Worm (Caenorhabditis elegans) whole organism, L1 larva: ENCODE results near the gene tex-2.

ENCODE experiments used
- C04F5.9 ChIP-seq: sonication (generic microtip); optimal IDR thresholded peaks from 2 replicates; lab custom pipeline; 2016; ENCODE audit warnings: missing genetic modification characterization, missing compliant biosample characterization
- aha-1 ChIP-seq: fragments of 150-350 bp; optimal IDR thresholded peaks from 2 replicates; lab custom pipeline; 2014; ENCODE audit warnings: missing biosample characterization, missing genetic modification characterization
- aly-2 ChIP-seq: fragments of 150-350 bp; optimal IDR thresholded peaks from 2 replicates; lab custom pipeline; 2014; ENCODE audit warnings: missing biosample characterization, missing genetic modification characterization
- blmp-1 ChIP-seq: fragments of 150-350 bp; optimal IDR thresholded peaks from 2 replicates; lab custom pipeline; 2014; ENCODE audit warnings: missing biosample characterization, missing genetic modification characterization
- ceh-8 ChIP-seq: fragments of 200-800 bp; sonication (Bioruptor generic); optimal IDR thresholded peaks from 2 replicates; lab custom pipeline; 2018; ENCODE audit warnings: mild to moderate bottlenecking, missing genetic modification characterization, moderate library complexity, missing compliant biosample characterization
- ceh-82 ChIP-seq, 3 experiments: fragments of 150-350 bp in 1 of 3; sonication (generic microtip) in 2 of 3; optimal IDR thresholded peaks; 2 replicates each; lab custom pipeline; 2014 to 2017; ENCODE audit warnings: missing biosample characterization in 3 of 3, missing genetic modification characterization in 3 of 3
- ceh-88 ChIP-seq: fragments of 200-800 bp; sonication (Bioruptor generic); IDR thresholded peaks from 2 replicates; pipeline ENCODE4 v1.3.6; 2022; ENCODE audit warnings: missing genetic modification characterization, missing compliant biosample characterization
- ces-1 ChIP-seq: fragments of 150-350 bp; optimal IDR thresholded peaks from 2 replicates; lab custom pipeline; 2014; ENCODE audit warnings: missing biosample characterization, missing genetic modification reagents, missing genetic modification characterization
- dpl-1 ChIP-seq, 3 experiments: fragments of 150-350 bp in 2 of 3; sonication (generic microtip) in 1 of 3; optimal IDR thresholded peaks; 2 replicates each; lab custom pipeline; 2014 to 2017; ENCODE audit warnings: missing biosample characterization in 3 of 3, missing genetic modification characterization in 3 of 3, missing genetic modification reagents in 3 of 3
- efl-1 ChIP-seq, 4 experiments: fragments of 150-350 bp; optimal IDR thresholded peaks in 3 of 4; peaks in 1 of 4; 1 replicate in 1 of 4; 2 replicates in 3 of 4; lab custom pipeline; 2014; ENCODE audit warnings: missing biosample characterization in 2 of 4, missing genetic modification characterization in 2 of 4, missing genetic modification reagents in 2 of 4
- egl-13 ChIP-seq: sonication (generic microtip); optimal IDR thresholded peaks from 2 replicates; lab custom pipeline; 2016; ENCODE audit warnings: missing genotype, missing genetic modification reagents, missing genetic modification characterization, missing compliant biosample characterization
- egl-27 ChIP-seq, 2 experiments: fragments of 150-350 bp in 1 of 2; sonication (generic microtip); optimal IDR thresholded peaks; 3 replicates each; lab custom pipeline; 2017 to 2018; ENCODE audit warnings: missing biosample characterization in 2 of 2, missing genetic modification characterization in 2 of 2, missing genetic modification reagents in 2 of 2
- fkh-10 ChIP-seq: sonication (generic microtip); optimal IDR thresholded peaks from 2 replicates; lab custom pipeline; 2017; ENCODE audit warnings: missing biosample characterization, missing genetic modification reagents, missing genetic modification characterization
- fkh-4 ChIP-seq: sonication (generic microtip); optimal IDR thresholded peaks from 2 replicates; lab custom pipeline; 2016; ENCODE audit warnings: missing compliant biosample characterization, missing genetic modification characterization, borderline replicate concordance
- fos-1 ChIP-seq: fragments of 150-350 bp; optimal IDR thresholded peaks from 2 replicates; lab custom pipeline; 2014; ENCODE audit warnings: missing biosample characterization, missing genetic modification characterization
- hlh-4 ChIP-seq: sonication (generic microtip); optimal IDR thresholded peaks from 2 replicates; lab custom pipeline; 2016; ENCODE audit warnings: mild to moderate bottlenecking, missing genetic modification characterization, missing compliant biosample characterization
- hpl-2 ChIP-seq: fragments of 150-350 bp; optimal IDR thresholded peaks from 2 replicates; lab custom pipeline; 2014; ENCODE audit warnings: missing biosample characterization, missing genetic modification reagents, missing genetic modification characterization
- irx-1 ChIP-seq: sonication (generic microtip); optimal IDR thresholded peaks from 2 replicates; lab custom pipeline; 2016; ENCODE audit warnings: missing genetic modification characterization, missing compliant biosample characterization
- jun-1 ChIP-seq: fragments of 150-350 bp; optimal IDR thresholded peaks from 2 replicates; lab custom pipeline; 2014; ENCODE audit warnings: missing biosample characterization, missing genetic modification reagents, missing genetic modification characterization
- lin-14 ChIP-seq: fragments of 200-800 bp; sonication (Bioruptor generic); optimal IDR thresholded peaks from 2 replicates; lab custom pipeline; 2018; ENCODE audit warnings: mild to moderate bottlenecking, missing genetic modification characterization, moderate library complexity, missing compliant biosample characterization
- lin-35 ChIP-seq, 2 experiments: fragments of 150-350 bp; optimal IDR thresholded peaks; 2 replicates each; lab custom pipeline; 2014; ENCODE audit warnings: missing biosample characterization in 2 of 2, missing genetic modification characterization in 2 of 2, missing genetic modification reagents in 2 of 2
- lir-3 ChIP-seq: sonication (generic microtip); optimal IDR thresholded peaks from 2 replicates; lab custom pipeline; 2016; ENCODE audit warnings: mild to moderate bottlenecking, missing genetic modification characterization, moderate library complexity, missing compliant biosample characterization; ENCODE audit not compliant: poor library complexity
- mdl-1 ChIP-seq, 2 experiments: fragments of 150-350 bp; optimal IDR thresholded peaks; 2 replicates each; lab custom pipeline; 2014 to 2017; ENCODE audit warnings: missing biosample characterization in 2 of 2, missing genetic modification characterization in 2 of 2, inconsistent platforms in 1 of 2
- mep-1 ChIP-seq: fragments of 150-350 bp; optimal IDR thresholded peaks from 2 replicates; lab custom pipeline; 2014; ENCODE audit warnings: missing biosample characterization, missing genetic modification characterization
- nhr-11 ChIP-seq: fragments of 150-350 bp; optimal IDR thresholded peaks from 2 replicates; lab custom pipeline; 2014; ENCODE audit warnings: missing biosample characterization, missing genetic modification characterization
- nhr-12 ChIP-seq: sonication (generic microtip); optimal IDR thresholded peaks from 2 replicates; lab custom pipeline; 2017; ENCODE audit warnings: missing biosample characterization, missing genetic modification characterization
- nhr-19 ChIP-seq: fragments of 200-800 bp; sonication (Bioruptor generic); conservative IDR thresholded peaks from 2 replicates; pipeline ENCODE4 v1.3.6; 2022; ENCODE audit warnings: missing genetic modification characterization, missing compliant biosample characterization
- nhr-237 ChIP-seq: fragments of 150-350 bp; optimal IDR thresholded peaks from 2 replicates; lab custom pipeline; 2014; ENCODE audit warnings: missing biosample characterization, missing genetic modification characterization
- nhr-28 ChIP-seq: fragments of 150-350 bp; optimal IDR thresholded peaks from 2 replicates; lab custom pipeline; 2014; ENCODE audit warnings: missing biosample characterization, missing genetic modification characterization
- nhr-47 ChIP-seq: sonication (generic microtip); optimal IDR thresholded peaks from 2 replicates; lab custom pipeline; 2016; ENCODE audit warnings: mild to moderate bottlenecking, missing genetic modification characterization, moderate library complexity, missing compliant biosample characterization
- nhr-71 ChIP-seq: sonication (generic microtip); optimal IDR thresholded peaks from 2 replicates; lab custom pipeline; 2016; ENCODE audit warnings: mild to moderate bottlenecking, missing genetic modification characterization, moderate library complexity, missing compliant biosample characterization
- nhr-76 ChIP-seq: sonication (generic microtip); optimal IDR thresholded peaks from 2 replicates; lab custom pipeline; 2017; ENCODE audit warnings: missing biosample characterization, missing genetic modification characterization
- nhr-84 ChIP-seq: sonication (generic microtip); optimal IDR thresholded peaks from 2 replicates; lab custom pipeline; 2017; ENCODE audit warnings: missing biosample characterization, missing genetic modification characterization
- nhr-85 ChIP-seq: sonication (generic microtip); peaks from one replicate; lab custom pipeline; 2016; ENCODE audit warnings: missing genetic modification characterization, inconsistent platforms, missing compliant biosample characterization
- pag-3 ChIP-seq: sonication (generic microtip); optimal IDR thresholded peaks from 2 replicates; lab custom pipeline; 2017; ENCODE audit warnings: missing genetic modification characterization, mild to moderate bottlenecking, missing compliant biosample characterization, antibody characterized with exemption, borderline replicate concordance; ENCODE audit not compliant: insufficient read depth
- pax-3 ChIP-seq: fragments of 200-800 bp; sonication (Bioruptor generic); optimal IDR thresholded peaks from 2 replicates; lab custom pipeline; 2018; ENCODE audit warnings: mild to moderate bottlenecking, missing genetic modification characterization, moderate library complexity, missing compliant biosample characterization
- rnt-1 ChIP-seq: sonication (generic microtip); optimal IDR thresholded peaks from 2 replicates; lab custom pipeline; 2016; ENCODE audit warnings: mild to moderate bottlenecking, missing genetic modification characterization, moderate library complexity, missing compliant biosample characterization
- skn-1 ChIP-seq: fragments of 150-350 bp; optimal IDR thresholded peaks from 2 replicates; lab custom pipeline; 2014; ENCODE audit warnings: missing biosample characterization, missing genetic modification characterization
- snu-23 ChIP-seq: sonication (generic microtip); optimal IDR thresholded peaks from 2 replicates; lab custom pipeline; 2016; ENCODE audit warnings: missing genetic modification characterization, missing compliant biosample characterization
- sptf-1 ChIP-seq: fragments of 150-350 bp; optimal IDR thresholded peaks from 2 replicates; lab custom pipeline; 2014; ENCODE audit warnings: missing biosample characterization, missing genetic modification characterization
- swsn-7 ChIP-seq: sonication (generic microtip); optimal IDR thresholded peaks from 2 replicates; lab custom pipeline; 2016; ENCODE audit warnings: missing genetic modification characterization, missing compliant biosample characterization
- tbx-2 ChIP-seq: sonication (generic microtip); optimal IDR thresholded peaks from 2 replicates; lab custom pipeline; 2016; ENCODE audit warnings: missing genetic modification characterization, missing compliant biosample characterization
- unc-130 ChIP-seq: fragments of 150-350 bp; optimal IDR thresholded peaks from 2 replicates; lab custom pipeline; 2017; ENCODE audit warnings: missing biosample characterization, missing genetic modification characterization, inconsistent platforms
- unc-30 ChIP-seq: sonication (generic microtip); optimal IDR thresholded peaks from 2 replicates; lab custom pipeline; 2017; ENCODE audit warnings: missing biosample characterization, missing genetic modification characterization
- unc-98 ChIP-seq: fragments of 200-800 bp; sonication (Bioruptor generic); IDR thresholded peaks from 2 replicates; pipeline ENCODE4 v1.3.6; 2022; ENCODE audit warnings: missing genetic modification characterization, missing compliant biosample characterization
- vab-15 ChIP-seq: sonication (generic microtip); optimal IDR thresholded peaks from 2 replicates; lab custom pipeline; 2017; ENCODE audit warnings: missing genotype, mild to moderate bottlenecking, missing genetic modification characterization, missing compliant biosample characterization
- xbp-1 ChIP-seq: sonication (generic microtip); optimal IDR thresholded peaks from 2 replicates; lab custom pipeline; 2016; ENCODE audit warnings: missing genetic modification characterization, missing compliant biosample characterization
- zag-1 ChIP-seq: fragments of 150-350 bp; optimal IDR thresholded peaks from 2 replicates; lab custom pipeline; 2014; ENCODE audit warnings: missing biosample characterization, missing genetic modification characterization

Gene tex-2

DNA sequence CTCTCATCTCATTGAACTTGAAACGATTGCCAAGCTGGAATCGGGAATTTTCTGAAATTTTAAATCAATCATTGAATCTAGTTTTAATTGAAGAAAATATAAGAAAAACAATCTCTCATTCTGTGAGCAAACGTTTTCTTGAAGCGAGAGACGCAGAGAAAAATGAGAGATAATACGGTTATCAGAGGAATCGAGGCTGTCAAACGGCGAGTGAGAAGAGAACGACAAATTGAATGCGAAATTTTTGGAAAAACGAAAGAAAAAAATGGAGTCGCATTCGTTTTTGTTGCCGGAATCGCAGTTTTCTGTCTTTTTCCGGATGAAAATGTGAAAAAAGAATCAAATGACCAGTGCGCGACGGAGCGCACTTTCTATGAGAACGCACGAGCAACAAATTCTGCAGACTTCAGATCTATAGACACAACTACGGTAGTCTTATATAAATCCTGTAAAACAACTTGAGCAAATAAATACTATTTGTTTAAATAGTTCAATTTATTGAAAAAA is at the start of gene tex-2 (continued):
- TF ChIP-seq rnt-1 (peak; percentile 32), hlh-4 (tag; lab: Kevin White, UChicago) (no peak), unc-30 (tag; lab: Kevin White, UChicago) (no peak), jun-1 (tag; lab: Kevin White, UChicago) (peak; percentile 27), aly-2 (tag; lab: Kevin White, UChicago) (no peak), pag-3 (tag; lab: Kevin White, UChicago) (no peak), ceh-88 (no peak), ceh-82 (tag; optimal IDR thresholded peaks at IDR 0.05; lab: Kevin White, UChicago) (peak in 2 of 3 experiments; percentile 24), zag-1 (tag; lab: Kevin White, UChicago) (no peak), ceh-8 (GFP tag; lab: Kevin White, UChicago) (no peak), unc-130 (no peak), fos-1 (tag; lab: Kevin White, UChicago) (no peak), lir-3 (no peak), aha-1 (tag; lab: Kevin White, UChicago) (no peak), irx-1 (tag; lab: Kevin White, UChicago) (no peak), fkh-4 (no peak), egl-13 (no peak), C04F5.9 (tag; lab: Kevin White, UChicago) (no peak), nhr-19 (GFP tag; lab: Robert Waterston, UW) (no peak), snu-23 (GFP tag; lab: Kevin White, UChicago) (peak; percentile 22), fkh-10 (no peak), nhr-237 (no peak), tbx-2 (no peak), ces-1 (no peak), unc-98 (GFP tag; lab: Robert Waterston, UW) (0 out of 2 replicates have a peak, but pooled peaks have one; percentile 14), nhr-11 (tag; lab: Kevin White, UChicago) (no peak), nhr-76 (tag; lab: Kevin White, UChicago) (no peak), nhr-28 (tag; lab: Kevin White, UChicago) (no peak), nhr-12 (tag; lab: Kevin White, UChicago) (no peak), swsn-7 (tag; lab: Kevin White, UChicago) (no peak), pax-3 (tag; lab: Kevin White, UChicago) (no peak)

- TF ChIP-seq efl-1 (optimal IDR thresholded peaks at IDR 0.05; lab: Kevin White, UChicago) = peak in 1 of 2 experiments; percentile 9
- TF ChIP-seq efl-1 (GFP tag; optimal IDR thresholded peaks at IDR 0.05 in 1 of 2; lab: Kevin White, UChicago) = peak; percentile 17 to 91
- peak in 1 of 2 experiments; percentile 28 for TF ChIP-seq lin-35 (GFP tag; optimal IDR thresholded peaks at IDR 0.05; lab: Kevin White, UChicago)
- TF ChIP-seq blmp-1 (tag; lab: Kevin White, UChicago) = peak; percentile 86
- peak in 1 of 3 experiments; percentile 49 for TF ChIP-seq dpl-1 (GFP tag; optimal IDR thresholded peaks at IDR 0.05; lab: Kevin White, UChicago)
- TF ChIP-seq xbp-1 = no peak
Measured at ce11 chrII:5921620-5922019, 48.2 kb upstream of the tex-2 start, which contains the start of gene vrk-1. vrk-1 (plus strand) TSS chrII:5921967.

DNA sequence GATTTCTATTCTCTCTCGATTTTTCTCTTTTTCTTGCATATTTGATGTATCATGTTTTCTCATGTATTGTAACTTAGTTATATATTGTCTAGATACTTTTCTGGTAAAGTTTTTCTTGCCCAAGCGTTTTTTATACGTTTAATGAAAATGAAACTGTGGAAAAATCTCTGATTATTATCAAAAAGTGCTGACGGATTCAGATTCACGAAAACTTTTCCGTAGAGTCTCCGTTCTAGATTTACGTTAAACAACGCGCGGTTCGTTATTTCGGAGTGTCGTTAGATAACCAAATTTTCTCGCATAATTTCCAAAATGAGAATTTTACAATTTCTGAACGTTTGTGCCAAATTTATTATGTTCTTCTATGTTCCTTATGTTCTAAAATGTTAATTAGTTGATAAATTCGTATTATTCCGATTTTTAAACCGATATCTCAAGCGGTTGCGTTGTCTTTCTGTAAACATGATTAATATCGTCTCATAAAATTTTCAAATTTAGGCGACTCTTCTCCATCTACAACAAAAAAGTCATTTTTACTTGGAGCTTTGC is 44.8 kb upstream of the tex-2 start, which contains the start of gene ptp-2:
Gene ptp-2, plus strand, starts transcription at position 499 of the 549 bp plus-strand sequence.
- TF ChIP-seq zag-1 (tag; lab: Kevin White, UChicago) (no peak), jun-1 (tag; lab: Kevin White, UChicago) (no peak), nhr-71 (peak; percentile 65), swsn-7 (tag; lab: Kevin White, UChicago) (peak; percentile 36), hpl-2 (GFP tag; lab: Kevin White, UChicago) (no peak), snu-23 (GFP tag; lab: Kevin White, UChicago) (peak; percentile 64), vab-15 (tag; lab: Kevin White, UChicago) (no peak), ceh-82 (tag; optimal IDR thresholded peaks at IDR 0.05; lab: Kevin White, UChicago) (peak in 1 of 3 experiments; percentile 24), nhr-84 (tag; lab: Kevin White, UChicago) (no peak), mep-1 (tag; lab: Kevin White, UChicago) (peak; percentile 22), hlh-4 (tag; lab: Kevin White, UChicago) (no peak), egl-13 (peak; percentile 12), egl-27 (tag; optimal IDR thresholded peaks at IDR 0.05; lab: Kevin White, UChicago) (no peak), skn-1 (tag; lab: Kevin White, UChicago) (peak; percentile 31), sptf-1 (no peak), xbp-1 (peak; percentile 22), ces-1 (no peak), mdl-1 (tag; optimal IDR thresholded peaks at IDR 0.05; lab: Kevin White, UChicago) (no peak), lin-35 (GFP tag; optimal IDR thresholded peaks at IDR 0.05; lab: Kevin White, UChicago) (peak; percentile 27 to 57), tbx-2 (peak; percentile 10), lin-14 (GFP tag; lab: Kevin White, UChicago) (peak; percentile 57), nhr-47 (tag; lab: Kevin White, UChicago) (peak; percentile 56), nhr-85 (tag; lab: Kevin White, UChicago) (peak; percentile 72)
